Fruit fly (Drosophila melanogaster): ENCODE data around the gene ph-p.

DNA sequence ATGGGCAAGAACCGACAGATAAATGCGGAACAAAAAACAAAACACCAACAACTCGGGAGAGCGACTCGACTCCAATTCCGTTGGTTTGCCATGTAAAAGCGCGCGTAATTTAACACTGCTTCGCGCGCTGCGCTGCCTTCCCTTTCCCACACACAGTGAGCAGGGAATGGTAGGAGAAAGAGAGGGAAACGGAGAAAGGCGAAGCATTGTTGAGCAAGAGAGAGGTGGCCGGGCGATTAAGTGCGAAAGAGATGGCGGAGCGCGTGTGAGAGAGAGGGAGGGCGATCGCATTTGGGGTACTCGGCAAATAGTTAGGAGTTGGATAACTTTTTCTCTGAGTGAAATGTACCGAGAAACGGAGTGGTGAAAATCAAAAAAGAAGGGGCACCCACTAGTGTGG lies 17.7 kb upstream of the ph-p start:
- TF ChIP-seq CG34406 (GFP tag; optimal IDR thresholded peaks at IDR 0.05) (no peak), salr (GFP tag; optimal IDR thresholded peaks at IDR 0.05) (no peak), CG6854 (GFP tag; optimal IDR thresholded peaks at IDR 0.05) (no peak), OdsH (GFP tag; optimal IDR thresholded peaks at IDR 0.05) (no peak), CG16779 (tag; optimal IDR thresholded peaks at IDR 0.05) (no peak), Hr39 (GFP tag; optimal IDR thresholded peaks at IDR 0.05) (peak; percentile 5)

Data from whole organism, prepupa.